Worm (Caenorhabditis elegans) whole organism, L4 larva: ENCODE data around the gene npr-22.
A peak's percentile ranks its signal among the peaks of the same experiment; 100 is the strongest.

Experiments
- F10B5.3 ChIP-seq: sonication (generic microtip); optimal IDR thresholded peaks from 2 replicates; lab custom pipeline; 2016; ENCODE audit warnings: mild to moderate bottlenecking, missing genetic modification characterization, missing compliant biosample characterization
- F49E8.2 ChIP-seq: sonication (generic microtip); optimal IDR thresholded peaks from 2 replicates; lab custom pipeline; 2016; ENCODE audit warnings: missing compliant biosample characterization, mild to moderate bottlenecking, missing genetic modification characterization, borderline replicate concordance
- Y105C5A.15 ChIP-seq: fragments of 200-800 bp; sonication (Bioruptor generic); IDR thresholded peaks from 2 replicates; pipeline ENCODE4 v1.3.6; 2022; ENCODE audit warnings: missing genetic modification characterization, missing compliant biosample characterization
- ZK337.2 ChIP-seq: fragments of 200-800 bp; sonication (Bioruptor generic); IDR thresholded peaks from 2 replicates; pipeline ENCODE4 v1.3.6; 2022; ENCODE audit warnings: missing genetic modification reagents, missing genetic modification characterization, missing compliant biosample characterization
- aha-1 ChIP-seq: fragments of 150-350 bp; peaks from one replicate; lab custom pipeline; 2014; ENCODE audit warnings: missing biosample characterization, missing genetic modification characterization
- ceh-82 ChIP-seq: sonication (generic microtip); optimal IDR thresholded peaks from 2 replicates; lab custom pipeline; 2017; ENCODE audit warnings: missing biosample characterization, missing genetic modification characterization
- cey-2 ChIP-seq: sonication (generic microtip); optimal IDR thresholded peaks from 3 replicates; lab custom pipeline; 2017; ENCODE audit warnings: missing genetic modification characterization, mild to moderate bottlenecking, missing compliant biosample characterization, antibody characterized with exemption, borderline replicate concordance; ENCODE audit not compliant: insufficient read depth
- daf-16 ChIP-seq, 3 experiments: sonication (generic microtip); optimal IDR thresholded peaks; 2 replicates each; lab custom pipeline; 2016 to 2017; ENCODE audit warnings: missing genetic modification characterization in 3 of 3, missing genetic modification reagents in 3 of 3, mild to moderate bottlenecking in 2 of 3, missing compliant biosample characterization in 2 of 3, missing biosample characterization in 1 of 3, moderate library complexity in 1 of 3
- dmd-6 ChIP-seq: fragments of 200-800 bp; sonication (Bioruptor generic); IDR thresholded peaks from 2 replicates; pipeline ENCODE4 v1.3.6; 2022; ENCODE audit warnings: missing genetic modification reagents, missing genetic modification characterization, missing compliant biosample characterization
- dmd-8 ChIP-seq: fragments of 200-800 bp; sonication (Bioruptor generic); IDR thresholded peaks from 2 replicates; pipeline ENCODE4 v1.3.6; 2022; ENCODE audit warnings: missing genetic modification characterization, missing compliant biosample characterization
- dve-1 ChIP-seq: sonication (generic microtip); optimal IDR thresholded peaks from 2 replicates; lab custom pipeline; 2017; ENCODE audit warnings: antibody characterized with exemption, mild to moderate bottlenecking, missing genetic modification characterization, missing compliant biosample characterization; ENCODE audit not compliant: insufficient read depth
- egl-43 ChIP-seq: fragments of 200-800 bp; sonication (Bioruptor generic); IDR thresholded peaks from 2 replicates; pipeline ENCODE4 v1.3.6; 2022; ENCODE audit warnings: missing genetic modification reagents, missing genetic modification characterization, missing compliant biosample characterization
- fos-1 ChIP-seq: fragments of 150-350 bp; optimal IDR thresholded peaks from 2 replicates; lab custom pipeline; 2014; ENCODE audit warnings: missing biosample characterization, missing genetic modification characterization
- hif-1 ChIP-seq, 2 experiments: sonication (generic microtip); optimal IDR thresholded peaks; 2 replicates each; lab custom pipeline; 2016 to 2017; ENCODE audit warnings: missing compliant biosample characterization in 2 of 2, missing genetic modification characterization in 2 of 2, missing genetic modification reagents in 2 of 2, missing genotype in 2 of 2, mild to moderate bottlenecking in 1 of 2
- hlh-11 ChIP-seq: fragments of 200-800 bp; sonication (Bioruptor generic); optimal IDR thresholded peaks from 2 replicates; lab custom pipeline; 2018; ENCODE audit warnings: mild to moderate bottlenecking, missing genetic modification characterization, missing compliant biosample characterization
- hlh-30 ChIP-seq: sonication (generic microtip); optimal IDR thresholded peaks from 2 replicates; lab custom pipeline; 2017; ENCODE audit warnings: antibody characterized with exemption, mild to moderate bottlenecking, missing genetic modification characterization, missing compliant biosample characterization; ENCODE audit not compliant: insufficient read depth
- hmg-1.1 ChIP-seq: fragments of 200-800 bp; sonication (Bioruptor generic); IDR thresholded peaks from 2 replicates; pipeline ENCODE4 v1.3.6; 2022; ENCODE audit warnings: missing genetic modification reagents, missing genetic modification characterization, missing compliant biosample characterization
- lin-15B ChIP-seq: fragments of 150-350 bp; sonication (generic microtip); optimal IDR thresholded peaks from 3 replicates; lab custom pipeline; 2014; ENCODE audit warnings: missing biosample characterization, missing genetic modification characterization
- lin-38 ChIP-seq: fragments of 200-800 bp; sonication (Bioruptor generic); IDR thresholded peaks from 2 replicates; pipeline ENCODE4 v1.3.6; 2022; ENCODE audit warnings: missing genetic modification reagents, missing genetic modification characterization, missing compliant biosample characterization
- lin-39 ChIP-seq: fragments of 150-350 bp; optimal IDR thresholded peaks from 2 replicates; lab custom pipeline; 2014; ENCODE audit warnings: missing biosample characterization, missing genetic modification reagents, missing genetic modification characterization
- mdl-1 ChIP-seq, 2 experiments: fragments of 150-350 bp in 1 of 2; sonication (generic microtip) in 1 of 2; optimal IDR thresholded peaks; 2 replicates each; lab custom pipeline; 2014 to 2017; ENCODE audit warnings: missing biosample characterization in 2 of 2, missing genetic modification characterization in 2 of 2
- mdt-29 ChIP-seq: fragments of 200-800 bp; sonication (Bioruptor generic); IDR thresholded peaks from 2 replicates; pipeline ENCODE4 v1.3.6; 2022; ENCODE audit warnings: missing genetic modification reagents, missing genetic modification characterization, missing compliant biosample characterization
- mep-1 ChIP-seq: fragments of 150-350 bp; sonication (generic microtip); optimal IDR thresholded peaks from 3 replicates; lab custom pipeline; 2014; ENCODE audit warnings: missing biosample characterization, missing genetic modification characterization
- mes-2 ChIP-seq: sonication (generic microtip); optimal IDR thresholded peaks from 2 replicates; lab custom pipeline; 2016; ENCODE audit warnings: missing genotype, mild to moderate bottlenecking, missing genetic modification characterization, missing compliant biosample characterization; ENCODE audit not compliant: poor library complexity, severe bottlenecking
- nhr-111 ChIP-seq: fragments of 200-800 bp; sonication (Bioruptor generic); optimal IDR thresholded peaks from 2 replicates; lab custom pipeline; 2018; ENCODE audit warnings: mild to moderate bottlenecking, missing genetic modification characterization, missing compliant biosample characterization
- nhr-25 ChIP-seq: sonication (generic microtip); optimal IDR thresholded peaks from 2 replicates; lab custom pipeline; 2017; ENCODE audit warnings: missing genetic modification characterization, mild to moderate bottlenecking, missing compliant biosample characterization, antibody characterized with exemption, moderate library complexity, borderline replicate concordance; ENCODE audit not compliant: insufficient read depth
- nhr-28 ChIP-seq: fragments of 150-350 bp; optimal IDR thresholded peaks from 2 replicates; lab custom pipeline; 2014; ENCODE audit warnings: missing biosample characterization, missing genetic modification characterization
- nhr-41 ChIP-seq: fragments of 200-800 bp; sonication (Bioruptor generic); IDR thresholded peaks from 2 replicates; pipeline ENCODE4 v1.3.6; 2022; ENCODE audit warnings: missing genetic modification reagents, missing genetic modification characterization, missing compliant biosample characterization
- nhr-42 ChIP-seq: fragments of 200-800 bp; sonication (Bioruptor generic); IDR thresholded peaks from 2 replicates; pipeline ENCODE4 v1.3.6; 2022; ENCODE audit warnings: missing genetic modification characterization, missing compliant biosample characterization
- nhr-48 ChIP-seq: sonication (generic microtip); optimal IDR thresholded peaks from 2 replicates; lab custom pipeline; 2016; ENCODE audit warnings: mild to moderate bottlenecking, missing genetic modification characterization, missing compliant biosample characterization
- nhr-77 ChIP-seq: fragments of 150-350 bp; optimal IDR thresholded peaks from 2 replicates; lab custom pipeline; 2014; ENCODE audit warnings: missing biosample characterization, missing genetic modification characterization
- pha-4 ChIP-seq, 2 experiments: fragments of 150-350 bp in 1 of 2; fragments of 200-800 bp in 1 of 2; sonication (Bioruptor generic) in 1 of 2; IDR thresholded peaks in 1 of 2; optimal IDR thresholded peaks in 1 of 2; 2 replicates each; pipeline versions ENCODE4 v1.3.6 to Lab custom; 2014 to 2022; ENCODE audit warnings: missing genetic modification characterization in 2 of 2, missing genetic modification reagents in 2 of 2, missing biosample characterization in 1 of 2, missing compliant biosample characterization in 1 of 2
- php-3 ChIP-seq: fragments of 200-800 bp; sonication (Bioruptor generic); IDR thresholded peaks from 2 replicates; pipeline ENCODE4 v1.3.6; 2022; ENCODE audit warnings: missing genetic modification reagents, missing genetic modification characterization, missing compliant biosample characterization
- pqm-1 ChIP-seq: sonication (generic microtip); optimal IDR thresholded peaks from 2 replicates; lab custom pipeline; 2017; ENCODE audit warnings: missing biosample characterization, missing genetic modification characterization
- set-16 ChIP-seq: fragments of 200-800 bp; sonication (Bioruptor generic); IDR thresholded peaks from 2 replicates; pipeline ENCODE4 v1.3.6; 2022; ENCODE audit warnings: missing genetic modification reagents, missing genetic modification characterization, missing compliant biosample characterization
- skn-1 ChIP-seq: fragments of 150-350 bp; optimal IDR thresholded peaks from 2 replicates; lab custom pipeline; 2014; ENCODE audit warnings: missing biosample characterization, missing genetic modification characterization
- snpc-1.2 ChIP-seq: fragments of 200-800 bp; sonication (Bioruptor generic); IDR thresholded peaks from 2 replicates; pipeline ENCODE4 v1.3.6; 2022; ENCODE audit warnings: missing genetic modification reagents, missing genetic modification characterization, missing compliant biosample characterization
- tra-1 ChIP-seq: fragments of 200-800 bp; sonication (Bioruptor generic); IDR thresholded peaks from 2 replicates; pipeline ENCODE4 v1.3.6; 2022; ENCODE audit warnings: missing genetic modification reagents, missing genetic modification characterization, missing compliant biosample characterization
- zfp-2 ChIP-seq: sonication (generic microtip); optimal IDR thresholded peaks from 2 replicates; lab custom pipeline; 2016; ENCODE audit warnings: mild to moderate bottlenecking, missing genetic modification characterization, missing compliant biosample characterization
- zip-2 ChIP-seq: fragments of 150-350 bp; optimal IDR thresholded peaks from 2 replicates; lab custom pipeline; 2014; ENCODE audit warnings: missing biosample characterization, missing genetic modification characterization
- ztf-7 ChIP-seq: fragments of 150-350 bp; optimal IDR thresholded peaks from 2 replicates; lab custom pipeline; 2014; ENCODE audit warnings: missing biosample characterization, missing genetic modification characterization

Gene npr-22

DNA sequence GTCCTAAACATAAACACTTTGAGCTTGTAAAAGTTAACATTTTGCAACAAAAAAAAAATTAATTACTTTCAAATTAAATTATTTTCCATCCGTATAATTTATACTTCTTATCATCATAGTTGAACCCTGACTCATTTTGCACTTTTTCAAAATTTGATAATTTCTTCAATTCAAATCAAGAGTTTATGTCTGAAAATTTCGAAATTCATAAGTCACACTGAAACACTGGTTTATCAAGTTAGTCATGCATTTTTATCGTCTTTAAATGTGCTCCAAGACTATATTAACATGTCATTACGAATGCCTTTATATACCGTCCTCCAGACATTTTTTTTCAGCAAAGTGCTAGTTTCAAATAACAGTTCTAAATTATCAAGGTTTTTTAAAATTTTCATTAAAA is 19.6 kb upstream of the npr-22 start:
- TF ChIP-seq nhr-77 (tag; lab: Kevin White, UChicago) (peak; percentile 24), dve-1 (peak; percentile 43), zip-2 (tag; lab: Kevin White, UChicago) (no peak), hmg-1.1 (GFP tag; lab: Robert Waterston, UW) (no peak), nhr-41 (GFP tag; lab: Robert Waterston, UW) (no peak), egl-43 (GFP tag; lab: Robert Waterston, UW) (no peak), ztf-7 (no peak), daf-16 (GFP tag; optimal IDR thresholded peaks at IDR 0.05; lab: Kevin White, UChicago) (no peak), daf-16 (tag; optimal IDR thresholded peaks at IDR 0.05; lab: Kevin White, UChicago) (peak; percentile 21), dmd-8 (GFP tag; lab: Robert Waterston, UW) (no peak), set-16 (GFP tag; lab: Robert Waterston, UW) (no peak), pqm-1 (tag; lab: Kevin White, UChicago) (peak; percentile 94), lin-38 (GFP tag; lab: Robert Waterston, UW) (no peak), ceh-82 (no peak), F49E8.2 (tag; lab: Kevin White, UChicago) (no peak), F10B5.3 (tag; lab: Kevin White, UChicago) (no peak), hlh-30 (tag; lab: Kevin White, UChicago) (peak; percentile 1), hlh-11 (tag; lab: Kevin White, UChicago) (peak; percentile 36), nhr-25 (tag; lab: Kevin White, UChicago) (no peak), Y105C5A.15 (no peak), cey-2 (no peak), lin-15B (no peak), php-3 (GFP tag; lab: Robert Waterston, UW) (peak; percentile 53), nhr-28 (peak; percentile 81), skn-1 (tag; lab: Kevin White, UChicago) (no peak), mdt-29 (GFP tag; lab: Robert Waterston, UW) (no peak), fos-1 (tag; lab: Kevin White, UChicago) (no peak), dmd-6 (peak; percentile 80), ZK337.2 (no peak), zfp-2 (tag; lab: Kevin White, UChicago) (no peak)

DNA sequence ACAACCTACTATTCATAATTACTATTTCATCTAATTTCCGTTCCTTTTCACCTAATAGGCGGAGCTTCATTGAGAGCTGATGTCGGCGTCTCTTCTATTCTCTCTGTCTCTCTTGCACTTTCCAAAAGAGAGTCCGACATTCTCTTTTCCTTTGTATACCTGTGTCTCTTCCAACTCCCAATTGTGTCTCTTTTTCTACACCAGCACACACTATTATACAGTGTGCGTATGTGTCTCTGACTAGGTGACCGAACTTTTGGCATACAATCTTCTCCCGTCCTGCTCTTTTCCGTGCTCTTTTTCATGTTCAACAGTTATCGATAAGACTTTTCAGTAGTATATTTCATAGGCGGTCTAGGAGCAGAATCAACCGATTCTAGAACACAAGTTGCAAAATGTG is 19.0 kb upstream of the npr-22 start:
- TF ChIP-seq nhr-111 (GFP tag; lab: Kevin White, UChicago) = no peak
- TF ChIP-seq dve-1 = peak; percentile 44
- TF ChIP-seq snpc-1.2 = no peak
- peak; percentile 18 for TF ChIP-seq nhr-77 (tag; lab: Kevin White, UChicago)
- no peak for TF ChIP-seq daf-16 (GFP tag; optimal IDR thresholded peaks at IDR 0.05; lab: Kevin White, UChicago)
- TF ChIP-seq daf-16 (tag; optimal IDR thresholded peaks at IDR 0.05; lab: Kevin White, UChicago) = peak; percentile 48
- TF ChIP-seq dmd-6 = peak; percentile 73
- peak; percentile 71 for TF ChIP-seq nhr-28
- TF ChIP-seq pqm-1 (tag; lab: Kevin White, UChicago) = peak; percentile 82
- no peak for TF ChIP-seq hmg-1.1 (GFP tag; lab: Robert Waterston, UW)
- 0 out of 2 replicates have a peak, but pooled peaks have one; percentile 21 for TF ChIP-seq nhr-41 (GFP tag; lab: Robert Waterston, UW)
- peak; percentile 61 for TF ChIP-seq mes-2
- peak; percentile 66 for TF ChIP-seq hlh-11 (tag; lab: Kevin White, UChicago)

DNA sequence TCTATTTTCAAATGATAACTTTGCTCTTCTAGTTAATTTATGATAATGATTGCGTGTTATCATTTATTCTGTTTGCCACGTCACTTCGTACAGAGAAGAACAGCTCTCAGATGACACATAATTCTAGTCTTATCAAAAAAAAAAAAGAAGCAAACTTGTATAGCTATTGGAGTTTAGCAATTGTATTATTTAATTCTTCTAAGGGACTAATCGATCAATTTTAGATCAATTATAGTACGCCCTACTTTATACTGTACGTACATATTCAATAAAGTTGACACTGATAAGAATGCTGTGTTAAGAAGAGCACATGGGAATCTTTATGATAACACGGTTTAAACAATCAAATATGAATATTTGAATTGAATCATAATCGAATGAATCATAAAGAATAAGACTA is 17.0 kb upstream of the npr-22 start:
- TF ChIP-seq dmd-6 = peak; percentile 63; the same call in 1 of the 2 replicates
- 0 out of 2 replicates have a peak, but pooled peaks have one; percentile 38 for TF ChIP-seq pha-4 (GFP tag; IDR thresholded peaks at IDR 0.05; lab: Robert Waterston, UW)
- TF ChIP-seq pha-4 (tag; optimal IDR thresholded peaks at IDR 0.05; lab: Kevin White, UChicago) = no peak
- peak in 1 of 2 experiments; percentile 23 for TF ChIP-seq mdl-1 (tag; optimal IDR thresholded peaks at IDR 0.05; lab: Kevin White, UChicago)
- TF ChIP-seq nhr-77 (tag; lab: Kevin White, UChicago) = peak; percentile 15
- TF ChIP-seq nhr-42 (GFP tag; lab: Robert Waterston, UW) = no peak
- no peak for TF ChIP-seq snpc-1.2
- TF ChIP-seq dve-1 = peak; percentile 27
- peak; percentile 13 for TF ChIP-seq nhr-48 (tag; lab: Kevin White, UChicago)
- no peak for TF ChIP-seq hif-1 (tag; optimal IDR thresholded peaks at IDR 0.05; lab: Kevin White, UChicago)
- peak; percentile 74 for TF ChIP-seq nhr-28
- peak; percentile 17 for TF ChIP-seq mep-1 (tag; lab: Kevin White, UChicago)
- TF ChIP-seq fos-1 (tag; lab: Kevin White, UChicago) = peak; percentile 20
- no peak for TF ChIP-seq tra-1 (GFP tag; lab: Robert Waterston, UW)
- no peak for TF ChIP-seq lin-39 (tag; lab: Kevin White, UChicago)
- no peak for TF ChIP-seq daf-16 (GFP tag; optimal IDR thresholded peaks at IDR 0.05; lab: Kevin White, UChicago)
- TF ChIP-seq daf-16 (tag; optimal IDR thresholded peaks at IDR 0.05; lab: Kevin White, UChicago) = peak; percentile 76
- peak; percentile 86 for TF ChIP-seq pqm-1 (tag; lab: Kevin White, UChicago)
- peak; percentile 20 for TF ChIP-seq aha-1 (tag; lab: Kevin White, UChicago)
- TF ChIP-seq php-3 (GFP tag; lab: Robert Waterston, UW) = peak; percentile 41; the same call in 1 of the 2 replicates
